Worm (Caenorhabditis elegans) whole organism, L1 larva: ENCODE data around the gene lrpc-1.

ENCODE experiments used
- C16A3.4 ChIP-seq: fragments of 150-350 bp; optimal IDR thresholded peaks from 2 replicates; lab custom pipeline; 2014; ENCODE audit warnings: missing biosample characterization, missing genetic modification characterization
- ama-1 ChIP-seq: fragments of 150-350 bp; optimal IDR thresholded peaks from 2 replicates; lab custom pipeline; 2014
- blmp-1 ChIP-seq: fragments of 150-350 bp; optimal IDR thresholded peaks from 2 replicates; lab custom pipeline; 2014; ENCODE audit warnings: missing biosample characterization, missing genetic modification characterization
- ceh-90 ChIP-seq: sonication (generic microtip); optimal IDR thresholded peaks from 2 replicates; lab custom pipeline; 2016; ENCODE audit warnings: missing genetic modification characterization, missing compliant biosample characterization
- egl-13 ChIP-seq: sonication (generic microtip); optimal IDR thresholded peaks from 2 replicates; lab custom pipeline; 2016; ENCODE audit warnings: missing genotype, missing genetic modification reagents, missing genetic modification characterization, missing compliant biosample characterization
- isw-1 ChIP-seq: fragments of 200-800 bp; sonication (Bioruptor generic); IDR thresholded peaks from 2 replicates; pipeline ENCODE4 v1.3.6; 2022; ENCODE audit warnings: missing genetic modification characterization, missing compliant biosample characterization
- nhr-90 ChIP-seq: sonication (generic microtip); optimal IDR thresholded peaks from 2 replicates; lab custom pipeline; 2016; ENCODE audit warnings: mild to moderate bottlenecking, missing genetic modification characterization, missing compliant biosample characterization; ENCODE audit not compliant: poor library complexity
- snpc-4 ChIP-seq: fragments of 150-350 bp; optimal IDR thresholded peaks from 2 replicates; lab custom pipeline; 2014; ENCODE audit warnings: missing biosample characterization, missing genetic modification characterization
- sox-4 ChIP-seq: sonication (generic microtip); optimal IDR thresholded peaks from 2 replicates; lab custom pipeline; 2016; ENCODE audit warnings: missing genetic modification characterization, missing compliant biosample characterization
- unc-130 ChIP-seq: fragments of 150-350 bp; optimal IDR thresholded peaks from 2 replicates; lab custom pipeline; 2017; ENCODE audit warnings: missing biosample characterization, missing genetic modification characterization, inconsistent platforms

DNA sequence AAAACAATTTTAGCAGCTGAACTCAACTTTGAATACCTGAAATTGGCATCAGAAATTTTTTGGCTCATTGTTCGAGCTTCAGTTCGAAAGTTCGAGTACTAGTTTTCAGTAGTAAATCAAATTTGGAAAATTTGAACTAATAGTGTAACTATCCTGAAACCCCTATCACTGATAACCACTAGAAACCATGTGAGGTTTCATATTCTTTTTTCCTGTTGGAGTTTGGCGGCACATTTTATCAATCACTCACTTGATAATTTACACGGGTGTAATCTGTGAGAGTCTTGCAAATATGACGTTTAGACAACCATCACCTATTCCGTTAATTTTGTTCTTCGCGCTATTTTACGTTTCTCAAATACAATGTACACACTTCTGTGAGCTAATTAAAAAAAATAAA is 34.4 kb upstream of the lrpc-1 start, which contains the start of gene C14C11.4:
- TF ChIP-seq snpc-4 (tag; lab: Kevin White, UChicago) (no peak), sox-4 (tag; lab: Kevin White, UChicago) (no peak), unc-130 (no peak), ama-1 (lab: Kevin White, UChicago) (no peak), nhr-90 (no peak), C16A3.4 (tag; lab: Kevin White, UChicago) (no peak), egl-13 (no peak), isw-1 (GFP tag; lab: Robert Waterston, UW) (no peak), ceh-90 (tag; lab: Kevin White, UChicago) (no peak), blmp-1 (tag; lab: Kevin White, UChicago) (no peak)
